Fruit fly (Drosophila melanogaster) whole organism, wandering third instar larva: ENCODE results near the gene Tango1.

Source experiments
- Abd-B ChIP-seq: fragments of >200 bp; optimal IDR thresholded peaks from 2 replicates; lab custom pipeline; 2017; ENCODE audit warnings: missing biosample characterization, missing genetic modification characterization
- CG9705 ChIP-seq: fragments of 200-800 bp; sonication (Bioruptor generic); optimal IDR thresholded peaks from 2 replicates; lab custom pipeline; 2018; ENCODE audit warnings: missing biosample characterization, mild to moderate bottlenecking, missing genetic modification characterization
- CrebA ChIP-seq: fragments of 200-800 bp; sonication (Bioruptor generic); optimal IDR thresholded peaks from 2 replicates; lab custom pipeline; 2016; ENCODE audit warnings: missing biosample characterization, mild to moderate bottlenecking, missing genetic modification characterization, borderline replicate concordance
- Dfd ChIP-seq: fragments of >200 bp; optimal IDR thresholded peaks from 2 replicates; lab custom pipeline; 2017; ENCODE audit warnings: missing biosample characterization, missing genetic modification characterization
- GATAd ChIP-seq: sonication (Bioruptor generic); optimal IDR thresholded peaks from 2 replicates; lab custom pipeline; 2016; ENCODE audit warnings: missing biosample characterization, missing genetic modification characterization
- HLH106 ChIP-seq: fragments of 200-800 bp; optimal IDR thresholded peaks from 3 replicates; lab custom pipeline; 2019; ENCODE audit warnings: missing biosample characterization, mild to moderate bottlenecking, missing genetic modification characterization, moderate library complexity
- Hnf4 ChIP-seq: fragments of 200-800 bp; sonication (Bioruptor generic); optimal IDR thresholded peaks from 2 replicates; lab custom pipeline; 2016; ENCODE audit warnings: missing biosample characterization, mild to moderate bottlenecking, missing genetic modification characterization
- Hr78 ChIP-seq: fragments of >200 bp; optimal IDR thresholded peaks from 2 replicates; lab custom pipeline; 2017; ENCODE audit warnings: missing biosample characterization, missing genetic modification characterization
- Hr83 ChIP-seq: fragments of 200-300 bp; sonication (Bioruptor generic); optimal IDR thresholded peaks from 2 replicates; lab custom pipeline; 2016; ENCODE audit warnings: missing biosample characterization, mild to moderate bottlenecking, missing genetic modification characterization, moderate library complexity; ENCODE audit not compliant: poor library complexity, severe bottlenecking
- Jra ChIP-seq: sonication (Bioruptor generic); optimal IDR thresholded peaks from 2 replicates; lab custom pipeline; 2016; ENCODE audit warnings: missing biosample characterization, missing genetic modification characterization
- Myc ChIP-seq: fragments of >200 bp; optimal IDR thresholded peaks from 2 replicates; lab custom pipeline; 2017
- OdsH ChIP-seq: fragments of 200-800 bp; sonication (Bioruptor generic); optimal IDR thresholded peaks from 2 replicates; lab custom pipeline; 2016; ENCODE audit warnings: missing biosample characterization, mild to moderate bottlenecking, missing genetic modification characterization
- Rel ChIP-seq, 2 experiments: fragments of 200-800 bp; sonication (Bioruptor generic) in 1 of 2; optimal IDR thresholded peaks; 2 replicates in 1 of 2; 3 replicates in 1 of 2; lab custom pipeline; 2016 to 2019; ENCODE audit warnings: mild to moderate bottlenecking in 2 of 2, missing biosample characterization in 2 of 2, missing genetic modification characterization in 2 of 2, moderate library complexity in 1 of 2
- Vsx2 ChIP-seq: fragments of 200-300, 225-300 bp; sonication (Bioruptor generic); optimal IDR thresholded peaks from 2 replicates; lab custom pipeline; 2018; ENCODE audit warnings: missing biosample characterization, missing genetic modification characterization; ENCODE audit not compliant: partially characterized antibody
- br ChIP-seq: fragments of 200-800 bp; sonication (Bioruptor generic); optimal IDR thresholded peaks from 2 replicates; lab custom pipeline; 2016; ENCODE audit warnings: missing biosample characterization, missing genetic modification characterization
- dl ChIP-seq, 2 experiments: fragments of 175-275, 200-275 bp in 1 of 2; fragments of 200-275 bp in 1 of 2; sonication (Bioruptor generic); optimal IDR thresholded peaks; lab custom pipeline; 2018; ENCODE audit warnings: mild to moderate bottlenecking in 2 of 2, missing biosample characterization in 2 of 2, missing genetic modification characterization in 2 of 2, moderate library complexity in 2 of 2; ENCODE audit not compliant: partially characterized antibody in 2 of 2, insufficient read depth in 1 of 2
- dmrt93B ChIP-seq: fragments of 200-800 bp; sonication (Bioruptor generic); optimal IDR thresholded peaks from 2 replicates; lab custom pipeline; 2018; ENCODE audit warnings: missing biosample characterization, mild to moderate bottlenecking, missing genetic modification characterization
- dsf ChIP-seq: sonication (Bioruptor generic); optimal IDR thresholded peaks from 2 replicates; lab custom pipeline; 2016; ENCODE audit warnings: missing biosample characterization, missing genetic modification characterization, borderline replicate concordance
- ey ChIP-seq: fragments of 200-800 bp; sonication (Bioruptor generic); optimal IDR thresholded peaks from 2 replicates; lab custom pipeline; 2016; ENCODE audit warnings: missing biosample characterization, missing genetic modification characterization
- foxo ChIP-seq, 2 experiments: fragments of 200-800 bp; sonication (Bioruptor generic); optimal IDR thresholded peaks; 2 replicates in 1 of 2; 3 replicates in 1 of 2; lab custom pipeline; 2016 to 2017; ENCODE audit warnings: missing biosample characterization in 2 of 2, missing genetic modification characterization in 2 of 2
- fru ChIP-seq: fragments of 200-800 bp; sonication (Bioruptor generic); optimal IDR thresholded peaks from 3 replicates; lab custom pipeline; 2016; ENCODE audit warnings: missing biosample characterization, mild to moderate bottlenecking, missing genetic modification characterization
- h ChIP-seq: fragments of 200-800 bp; sonication (Bioruptor generic); optimal IDR thresholded peaks from 3 replicates; lab custom pipeline; 2016; ENCODE audit warnings: missing biosample characterization, mild to moderate bottlenecking, missing genetic modification characterization
- lola ChIP-seq: fragments of >200 bp; optimal IDR thresholded peaks from 2 replicates; lab custom pipeline; 2017; ENCODE audit warnings: missing biosample characterization, missing genetic modification characterization
- pan ChIP-seq: fragments of >200 bp; optimal IDR thresholded peaks from 2 replicates; lab custom pipeline; 2017
- psq ChIP-seq: fragments of 200-800 bp; sonication (Bioruptor generic); optimal IDR thresholded peaks from 3 replicates; lab custom pipeline; 2017; ENCODE audit warnings: missing biosample characterization, mild to moderate bottlenecking, missing genetic modification characterization, moderate library complexity
- rgr ChIP-seq: fragments of 200-800 bp; sonication (Bioruptor generic); optimal IDR thresholded peaks from 3 replicates; lab custom pipeline; 2016; ENCODE audit warnings: missing biosample characterization, mild to moderate bottlenecking, missing genetic modification characterization
- sage ChIP-seq: fragments of 200-800 bp; sonication (Bioruptor generic); optimal IDR thresholded peaks from 2 replicates; lab custom pipeline; 2016; ENCODE audit warnings: missing biosample characterization, mild to moderate bottlenecking, missing genetic modification characterization
- tai ChIP-seq: sonication (Bioruptor generic); optimal IDR thresholded peaks from 2 replicates; lab custom pipeline; 2016; ENCODE audit warnings: missing biosample characterization, missing genetic modification characterization
- usp ChIP-seq: fragments of >200 bp; optimal IDR thresholded peaks from 2 replicates; lab custom pipeline; 2017; ENCODE audit warnings: missing biosample characterization, missing genetic modification characterization
- woc ChIP-seq: sonication (Bioruptor generic); optimal IDR thresholded peaks from 2 replicates; lab custom pipeline; 2016; ENCODE audit warnings: missing biosample characterization, mild to moderate bottlenecking, missing genetic modification characterization

Gene Tango1

dm6 chr2L:6613156-6613555, 36.0 kb upstream of the Tango1 start:
- TF ChIP-seq pan (lab: Kevin White, UChicago) = no peak
- no peak for TF ChIP-seq Abd-B (GFP tag; lab: Kevin White, UChicago)
- no peak for TF ChIP-seq dl (GFP tag; optimal IDR thresholded peaks at IDR 0.05; lab: Kevin White, UChicago; ENCODE audit: insufficient read depth in 1 of 2, partially characterized antibody in 2 of 2)
- TF ChIP-seq, all 38 proteins: peak for 0

- TF ChIP-seq ey (GFP tag; lab: Kevin White, UChicago) (no peak), dsf (no peak), Rel (GFP tag; optimal IDR thresholded peaks at IDR 0.05; lab: Kevin White, UChicago) (no peak), Rel (tag; optimal IDR thresholded peaks at IDR 0.05; lab: Kevin White, UChicago) (peak; percentile 82), h (GFP tag; lab: Kevin White, UChicago) (peak; percentile 2)
- TF ChIP-seq, all 38 proteins: peak for 2
These were observed 34.8 kb upstream of the Tango1 start for dm6 chr2L:6614229-6614935.

dm6 chr2L:6621600-6621999, 27.6 kb upstream of the Tango1 start, which contains the start of gene DIP-iota:
Gene DIP-iota, minus strand, starts transcription at chr2L:6621700.
- TF ChIP-seq tai (GFP tag; lab: Kevin White, UChicago) (no peak), h (GFP tag; lab: Kevin White, UChicago) (no peak), OdsH (no peak), CG9705 (GFP tag; lab: Kevin White, UChicago) (no peak)

- no peak for TF ChIP-seq CG9705 (GFP tag; lab: Kevin White, UChicago)
- TF ChIP-seq dl (GFP tag; optimal IDR thresholded peaks at IDR 0.05; lab: Kevin White, UChicago; ENCODE audit: insufficient read depth in 1 of 2, partially characterized antibody in 2 of 2) = no peak
- no peak for TF ChIP-seq dmrt93B
- no peak for TF ChIP-seq Myc (lab: Kevin White, UChicago)
- no peak for TF ChIP-seq sage (GFP tag; lab: Kevin White, UChicago)
- TF ChIP-seq pan (lab: Kevin White, UChicago) = no peak
- no peak for TF ChIP-seq GATAd (GFP tag; lab: Kevin White, UChicago)
- no peak for TF ChIP-seq HLH106 (tag; lab: Kevin White, UChicago)
- no peak for TF ChIP-seq br
- no peak for TF ChIP-seq usp (GFP tag; lab: Kevin White, UChicago)
- no peak for TF ChIP-seq Hr78
- no peak for TF ChIP-seq h (GFP tag; lab: Kevin White, UChicago)
- no peak for TF ChIP-seq Hr83 (GFP tag; lab: Kevin White, UChicago)
- no peak for TF ChIP-seq lola
- TF ChIP-seq ey (GFP tag; lab: Kevin White, UChicago) = no peak
- no peak for TF ChIP-seq psq (GFP tag; lab: Kevin White, UChicago)
- TF ChIP-seq dsf = no peak
- no peak for TF ChIP-seq woc (GFP tag; lab: Kevin White, UChicago)
- TF ChIP-seq tai (GFP tag; lab: Kevin White, UChicago) = no peak
These were observed 27.2 kb upstream of the Tango1 start for dm6 chr2L:6622031-6622430.

- TF ChIP-seq psq (GFP tag; lab: Kevin White, UChicago) = no peak
- peak; percentile 55 for TF ChIP-seq Myc (lab: Kevin White, UChicago)
These were observed 26.5 kb upstream of the Tango1 start, which contains the start of gene CG34345 for dm6 chr2L:6622642-6623162. Gene CG34345, plus strand, starts transcription at chr2L:6623112.

- TF ChIP-seq usp (GFP tag; lab: Kevin White, UChicago) = no peak
- no peak for TF ChIP-seq fru (GFP tag; lab: Kevin White, UChicago)
- no peak for TF ChIP-seq sage (GFP tag; lab: Kevin White, UChicago)
- TF ChIP-seq Hr83 (GFP tag; lab: Kevin White, UChicago) = no peak
- no peak for TF ChIP-seq h (GFP tag; lab: Kevin White, UChicago)
- TF ChIP-seq br = no peak
- TF ChIP-seq, all 38 proteins: peak for 0
These were observed 16.9 kb upstream of the Tango1 start, which contains the start of gene Oatp26F for dm6 chr2L:6632307-6632706. Gene Oatp26F, minus strand, starts transcription at chr2L:6632407.

- no peak for TF ChIP-seq Dfd (GFP tag; lab: Kevin White, UChicago)
- TF ChIP-seq woc (GFP tag; lab: Kevin White, UChicago) = no peak
- TF ChIP-seq OdsH = peak; percentile 19
- peak; percentile 32 for TF ChIP-seq CrebA (GFP tag; lab: Kevin White, UChicago)
- no peak for TF ChIP-seq fru (GFP tag; lab: Kevin White, UChicago)
- no peak for TF ChIP-seq Vsx2 (GFP tag; lab: Kevin White, UChicago)
- TF ChIP-seq psq (GFP tag; lab: Kevin White, UChicago) = peak; percentile 33
- peak; percentile 25 for TF ChIP-seq sage (GFP tag; lab: Kevin White, UChicago)
- TF ChIP-seq br = no peak
- TF ChIP-seq tai (GFP tag; lab: Kevin White, UChicago) = no peak
- no peak for TF ChIP-seq Hnf4 (GFP tag; lab: Kevin White, UChicago)
- no peak for TF ChIP-seq Hr83 (GFP tag; lab: Kevin White, UChicago)
- TF ChIP-seq Rel (GFP tag; optimal IDR thresholded peaks at IDR 0.05; lab: Kevin White, UChicago) = no peak
- no peak for TF ChIP-seq Rel (tag; optimal IDR thresholded peaks at IDR 0.05; lab: Kevin White, UChicago)
- peak; percentile 25 for TF ChIP-seq Jra
- TF ChIP-seq GATAd (GFP tag; lab: Kevin White, UChicago) = no peak
- no peak for TF ChIP-seq usp (GFP tag; lab: Kevin White, UChicago)
- TF ChIP-seq foxo (GFP tag; optimal IDR thresholded peaks at IDR 0.05; lab: Kevin White, UChicago) = peak in 1 of 2 experiments; percentile 11
- no peak for TF ChIP-seq pan (lab: Kevin White, UChicago)
- no peak for TF ChIP-seq ey (GFP tag; lab: Kevin White, UChicago)
- no peak for TF ChIP-seq dl (GFP tag; optimal IDR thresholded peaks at IDR 0.05; lab: Kevin White, UChicago; ENCODE audit: insufficient read depth in 1 of 2, partially characterized antibody in 2 of 2)
- TF ChIP-seq rgr = no peak
These were observed 5.9 kb upstream of the Tango1 start for dm6 chr2L:6643218-6643756.
